Worm (Caenorhabditis elegans) whole organism, L2 larva: ENCODE data around the gene spk-1.

Source experiments
- F13H6.1 ChIP-seq: sonication (generic microtip); optimal IDR thresholded peaks from 2 replicates; lab custom pipeline; 2016; ENCODE audit warnings: missing genetic modification characterization, missing compliant biosample characterization
- R02D3.7 ChIP-seq: fragments of 150-350 bp; optimal IDR thresholded peaks from 2 replicates; lab custom pipeline; 2014; ENCODE audit warnings: missing biosample characterization, missing genetic modification characterization
- alr-1 ChIP-seq: fragments of 150-350 bp; optimal IDR thresholded peaks from 2 replicates; lab custom pipeline; 2014; ENCODE audit warnings: missing biosample characterization, missing genetic modification characterization
- aly-2 ChIP-seq: fragments of 150-350 bp; optimal IDR thresholded peaks from 2 replicates; lab custom pipeline; 2014; ENCODE audit warnings: missing biosample characterization, missing genetic modification characterization
- ama-1 ChIP-seq: fragments of 150-350 bp; optimal IDR thresholded peaks from 2 replicates; lab custom pipeline; 2018; ENCODE audit warnings: inconsistent platforms
- blmp-1 ChIP-seq: sonication (generic microtip); optimal IDR thresholded peaks from 2 replicates; lab custom pipeline; 2017; ENCODE audit warnings: missing genetic modification characterization, mild to moderate bottlenecking, missing compliant biosample characterization, antibody characterized with exemption, moderate library complexity; ENCODE audit not compliant: insufficient read depth
- ceh-16 ChIP-seq: fragments of 150-350 bp; optimal IDR thresholded peaks from 2 replicates; lab custom pipeline; 2014; ENCODE audit warnings: missing biosample characterization, missing genetic modification characterization
- ceh-82 ChIP-seq: fragments of 150-350 bp; optimal IDR thresholded peaks from 2 replicates; lab custom pipeline; 2014; ENCODE audit warnings: missing biosample characterization, missing genetic modification characterization
- crh-2 ChIP-seq: sonication (generic microtip); optimal IDR thresholded peaks from 2 replicates; lab custom pipeline; 2017; ENCODE audit warnings: missing biosample characterization, missing genetic modification characterization
- dmd-4 ChIP-seq: sonication (generic microtip); optimal IDR thresholded peaks from 2 replicates; lab custom pipeline; 2017; ENCODE audit warnings: missing biosample characterization, missing genetic modification characterization
- egl-27 ChIP-seq: sonication (generic microtip); optimal IDR thresholded peaks from 3 replicates; lab custom pipeline; 2017; ENCODE audit warnings: missing biosample characterization, missing genetic modification reagents, missing genetic modification characterization
- fos-1 ChIP-seq: fragments of 150-350 bp; optimal IDR thresholded peaks from 2 replicates; lab custom pipeline; 2014; ENCODE audit warnings: missing biosample characterization, missing genetic modification characterization
- lin-11 ChIP-seq: fragments of 150-350 bp; sonication (generic microtip); optimal IDR thresholded peaks from 2 replicates; lab custom pipeline; 2014; ENCODE audit warnings: missing biosample characterization, missing genetic modification characterization, inconsistent platforms, mixed read lengths
- lin-13 ChIP-seq: fragments of 150-350 bp; optimal IDR thresholded peaks from 2 replicates; lab custom pipeline; 2014; ENCODE audit warnings: missing biosample characterization, missing genetic modification reagents, missing genetic modification characterization
- lin-39 ChIP-seq: fragments of 150-350 bp; optimal IDR thresholded peaks from 2 replicates; lab custom pipeline; 2014; ENCODE audit warnings: missing biosample characterization, missing genetic modification reagents, missing genetic modification characterization
- lsy-2 ChIP-seq, 2 experiments: fragments of 150-350 bp in 1 of 2; sonication (generic microtip) in 1 of 2; optimal IDR thresholded peaks; 2 replicates each; lab custom pipeline; 2014 to 2017; ENCODE audit warnings: missing biosample characterization in 2 of 2, missing genetic modification characterization in 2 of 2
- mab-5 ChIP-seq: fragments of 150-350 bp; optimal IDR thresholded peaks from 2 replicates; lab custom pipeline; 2014; ENCODE audit warnings: missing biosample characterization, missing genetic modification characterization
- mdl-1 ChIP-seq, 2 experiments: fragments of 150-350 bp in 1 of 2; sonication (generic microtip) in 1 of 2; optimal IDR thresholded peaks; 2 replicates each; lab custom pipeline; 2017; ENCODE audit warnings: missing biosample characterization in 2 of 2, missing genetic modification characterization in 2 of 2
- nhr-10 ChIP-seq: sonication (generic microtip); optimal IDR thresholded peaks from 2 replicates; lab custom pipeline; 2017; ENCODE audit warnings: missing biosample characterization, missing genetic modification characterization
- nhr-129 ChIP-seq: fragments of 150-350 bp; optimal IDR thresholded peaks from 2 replicates; lab custom pipeline; 2014; ENCODE audit warnings: missing biosample characterization, missing genetic modification characterization
- nhr-21 ChIP-seq: fragments of 150-350 bp; optimal IDR thresholded peaks from 2 replicates; lab custom pipeline; 2014; ENCODE audit warnings: missing biosample characterization, missing genetic modification characterization
- nhr-23 ChIP-seq: fragments of 150-350 bp; optimal IDR thresholded peaks from 2 replicates; lab custom pipeline; 2014; ENCODE audit warnings: missing biosample characterization, missing genetic modification reagents, missing genetic modification characterization
- nhr-237 ChIP-seq: fragments of 150-350 bp; optimal IDR thresholded peaks from 2 replicates; lab custom pipeline; 2014; ENCODE audit warnings: missing biosample characterization, missing genetic modification characterization
- nhr-25 ChIP-seq: fragments of 150-350 bp; sonication (generic microtip); optimal IDR thresholded peaks from 3 replicates; lab custom pipeline; 2014; ENCODE audit warnings: missing biosample characterization, missing genetic modification characterization
- nhr-77 ChIP-seq: fragments of 150-350 bp; optimal IDR thresholded peaks from 2 replicates; lab custom pipeline; 2014; ENCODE audit warnings: missing biosample characterization, missing genetic modification characterization
- sma-3 ChIP-seq: sonication (generic microtip); optimal IDR thresholded peaks from 2 replicates; lab custom pipeline; 2016; ENCODE audit warnings: missing genetic modification reagents, missing genetic modification characterization, missing compliant biosample characterization
- sma-9 ChIP-seq, 2 experiments: fragments of 150-350 bp in 1 of 2; sonication (generic microtip) in 1 of 2; optimal IDR thresholded peaks; 2 replicates each; lab custom pipeline; 2014 to 2016; ENCODE audit warnings: missing genetic modification characterization in 2 of 2, mild to moderate bottlenecking in 1 of 2, missing biosample characterization in 1 of 2, missing compliant biosample characterization in 1 of 2, missing genetic modification reagents in 1 of 2, moderate library complexity in 1 of 2
- unc-39 ChIP-seq: fragments of 150-350 bp; optimal IDR thresholded peaks from 2 replicates; lab custom pipeline; 2014; ENCODE audit warnings: missing biosample characterization, missing genetic modification characterization
- unc-62 ChIP-seq: fragments of 150-350 bp; optimal IDR thresholded peaks from 2 replicates; lab custom pipeline; 2014; ENCODE audit warnings: missing biosample characterization, missing genetic modification reagents, missing genetic modification characterization
- ztf-1 ChIP-seq: fragments of 200-800 bp; sonication (Bioruptor generic); conservative IDR thresholded peaks from 2 replicates; pipeline ENCODE4 v1.3.6; 2022; ENCODE audit warnings: missing genetic modification characterization, missing compliant biosample characterization
- ztf-11 ChIP-seq: sonication (generic microtip); optimal IDR thresholded peaks from 2 replicates; lab custom pipeline; 2017; ENCODE audit warnings: missing biosample characterization, missing genetic modification characterization
- ztf-4 ChIP-seq: fragments of 150-350 bp; optimal IDR thresholded peaks from 2 replicates; lab custom pipeline; 2014; ENCODE audit warnings: missing biosample characterization, missing genetic modification characterization

spk-1 gene

ce11 chrIII:9467095-9467494, 10.7 kb downstream of the spk-1 start, which contains the start of gene baf-1 (continued):
- TF ChIP-seq lin-11 (peak; percentile 17), F13H6.1 (tag; lab: Kevin White, UChicago) (peak; percentile 23), aly-2 (tag; lab: Kevin White, UChicago) (no peak), mdl-1 (tag; optimal IDR thresholded peaks at IDR 0.05; lab: Kevin White, UChicago) (no peak), nhr-25 (tag; lab: Kevin White, UChicago) (peak; percentile 72)

- TF ChIP-seq crh-2 (tag; lab: Kevin White, UChicago) (no peak), nhr-77 (tag; lab: Kevin White, UChicago) (no peak), ama-1 (no peak), blmp-1 (tag; lab: Kevin White, UChicago) (no peak), unc-39 (tag; lab: Kevin White, UChicago) (no peak), lsy-2 (tag; optimal IDR thresholded peaks at IDR 0.05; lab: Kevin White, UChicago) (no peak), R02D3.7 (tag; lab: Kevin White, UChicago) (no peak), unc-62 (GFP tag; lab: Kevin White, UChicago) (no peak), dmd-4 (tag; lab: Kevin White, UChicago) (no peak), nhr-129 (tag; lab: Kevin White, UChicago) (no peak), sma-9 (GFP tag; optimal IDR thresholded peaks at IDR 0.05; lab: Kevin White, UChicago) (no peak), sma-9 (tag; optimal IDR thresholded peaks at IDR 0.05; lab: Kevin White, UChicago) (no peak), lin-11 (no peak), ceh-82 (tag; lab: Kevin White, UChicago) (no peak)
Measured at ce11 chrIII:9467857-9468256, 11.4 kb downstream of the spk-1 start, which contains the start of gene tag-342. Gene tag-342 (plus strand): TSS chrIII:9468157.

- TF ChIP-seq ceh-16 (tag; lab: Kevin White, UChicago) (no peak), mab-5 (tag; lab: Kevin White, UChicago) (no peak), lin-13 (GFP tag; lab: Kevin White, UChicago) (no peak), nhr-129 (tag; lab: Kevin White, UChicago) (no peak), ztf-11 (tag; lab: Kevin White, UChicago) (no peak), ztf-1 (GFP tag; lab: Robert Waterston, UW) (no peak), nhr-25 (tag; lab: Kevin White, UChicago) (no peak), lin-39 (tag; lab: Kevin White, UChicago) (no peak), nhr-10 (tag; lab: Kevin White, UChicago) (no peak)
Measured at ce11 chrIII:9471996-9472395, 15.6 kb downstream of the spk-1 start.

ce11 chrIII:9472464-9472863, 16.1 kb downstream of the spk-1 start:
- TF ChIP-seq nhr-21 (no peak), nhr-237 (tag; lab: Kevin White, UChicago) (no peak), fos-1 (tag; lab: Kevin White, UChicago) (peak; percentile 63)

ce11 chrIII:9474501-9474900, 18.1 kb downstream of the spk-1 start:
- TF ChIP-seq sma-9 (GFP tag; optimal IDR thresholded peaks at IDR 0.05; lab: Kevin White, UChicago) (peak; percentile 21), sma-9 (tag; optimal IDR thresholded peaks at IDR 0.05; lab: Kevin White, UChicago) (no peak), mab-5 (tag; lab: Kevin White, UChicago) (no peak), ztf-4 (tag; lab: Kevin White, UChicago) (no peak), nhr-77 (tag; lab: Kevin White, UChicago) (no peak), crh-2 (tag; lab: Kevin White, UChicago) (peak; percentile 48), ceh-16 (tag; lab: Kevin White, UChicago) (no peak), fos-1 (tag; lab: Kevin White, UChicago) (peak; percentile 91), alr-1 (tag; lab: Kevin White, UChicago) (no peak), lsy-2 (tag; optimal IDR thresholded peaks at IDR 0.05; lab: Kevin White, UChicago) (no peak), sma-3 (GFP tag; lab: Kevin White, UChicago) (peak; percentile 47), aly-2 (tag; lab: Kevin White, UChicago) (no peak), ztf-1 (GFP tag; lab: Robert Waterston, UW) (no peak), egl-27 (tag; lab: Kevin White, UChicago) (no peak)

ce11 chrIII:9476564-9476963, 20.2 kb downstream of the spk-1 start:
- TF ChIP-seq ztf-1 (GFP tag; lab: Robert Waterston, UW), result no peak
- TF ChIP-seq nhr-23 (tag; lab: Kevin White, UChicago), result no peak
- peak; percentile 81 for TF ChIP-seq fos-1 (tag; lab: Kevin White, UChicago)
